Fruit fly (Drosophila melanogaster) Kc167 (cell line): ENCODE results near the gene Polr2L.

Experiments used
- Myc ChIP-seq: fragments of >200 bp; optimal IDR thresholded peaks from 2 replicates; lab custom pipeline; 2017; ENCODE audit warnings: missing external identifiers
- Sin3A ChIP-seq: fragments of >200 bp; optimal IDR thresholded peaks from 2 replicates; lab custom pipeline; 2018; ENCODE audit warnings: missing external identifiers
- h ChIP-seq: fragments of >200 bp; optimal IDR thresholded peaks from 3 replicates; lab custom pipeline; 2018; ENCODE audit warnings: missing external identifiers
- insv ChIP-seq: fragments of >200 bp; optimal IDR thresholded peaks from 3 replicates; lab custom pipeline; 2018; ENCODE audit warnings: missing external identifiers
- psq ChIP-seq: fragments of >200 bp; optimal IDR thresholded peaks from 2 replicates; lab custom pipeline; 2017; ENCODE audit warnings: missing external identifiers
- ttk ChIP-seq: sonication (Bioruptor generic); optimal IDR thresholded peaks from 2 replicates; lab custom pipeline; 2017; ENCODE audit warnings: missing external identifiers

Polr2L gene

dm6 chr3R:24717289-24717688 is at the start of gene Polr2L:
Gene Polr2L (plus strand): TSS chr3R:24717511.
- TF ChIP-seq h (lab: Kevin White, UChicago): no peak
- no peak for TF ChIP-seq psq
- no peak for TF ChIP-seq Sin3A (lab: Kevin White, UChicago)
- no peak for TF ChIP-seq insv (lab: Kevin White, UChicago)
- no peak for TF ChIP-seq ttk
- TF ChIP-seq Myc (lab: Kevin White, UChicago): no peak

- TF ChIP-seq insv (lab: Kevin White, UChicago) (no peak), h (lab: Kevin White, UChicago) (no peak), ttk (no peak), Myc (lab: Kevin White, UChicago) (no peak), psq (no peak), Sin3A (lab: Kevin White, UChicago) (no peak)
Observed at dm6 chr3R:24667538-24668207, 49.6 kb upstream of the Polr2L start.

- no peak for TF ChIP-seq h (lab: Kevin White, UChicago)
- TF ChIP-seq Myc (lab: Kevin White, UChicago): no peak
- TF ChIP-seq insv (lab: Kevin White, UChicago): no peak
- no peak for TF ChIP-seq psq
- no peak for TF ChIP-seq ttk
Observed at dm6 chr3R:24671662-24672061, 45.6 kb upstream of the Polr2L start.

- no peak for TF ChIP-seq h (lab: Kevin White, UChicago)
- TF ChIP-seq Sin3A (lab: Kevin White, UChicago): no peak
- TF ChIP-seq insv (lab: Kevin White, UChicago): no peak
- TF ChIP-seq Myc (lab: Kevin White, UChicago): no peak
- TF ChIP-seq psq: no peak
- TF ChIP-seq ttk: no peak
Observed at dm6 chr3R:24692863-24693262, 24.4 kb upstream of the Polr2L start.

dm6 chr3R:24699309-24699708 is 18.0 kb upstream of the Polr2L start:
- TF ChIP-seq Sin3A (lab: Kevin White, UChicago): no peak

dm6 chr3R:24712375-24712830 is 4.9 kb upstream of the Polr2L start, which contains the start of the genes CG13627 and CG46316:
Gene CG13627 (plus strand): TSS chr3R:24712780.
Gene CG46316 (plus strand): TSS chr3R:24712780.
- TF ChIP-seq Sin3A (lab: Kevin White, UChicago) (no peak), h (lab: Kevin White, UChicago) (no peak), insv (lab: Kevin White, UChicago) (no peak), Myc (lab: Kevin White, UChicago) (no peak), ttk (no peak), psq (no peak)

- no peak for TF ChIP-seq Myc (lab: Kevin White, UChicago)
- no peak for TF ChIP-seq insv (lab: Kevin White, UChicago)
- TF ChIP-seq Sin3A (lab: Kevin White, UChicago): no peak
- TF ChIP-seq psq: no peak
- no peak for TF ChIP-seq ttk
- TF ChIP-seq h (lab: Kevin White, UChicago): no peak
Observed at dm6 chr3R:24719314-24720290, 2.3 kb downstream of the Polr2L start, which contains the start of the genes CG13630 and tok. Gene CG13630 (minus strand): TSS chr3R:24719364. Gene tok (plus strand): TSS chr3R:24719697.

- TF ChIP-seq Myc (lab: Kevin White, UChicago) (no peak), psq (no peak), ttk (no peak)
Observed at dm6 chr3R:24720459-24721370, 3.4 kb downstream of the Polr2L start.

- TF ChIP-seq Sin3A (lab: Kevin White, UChicago): no peak
- TF ChIP-seq Myc (lab: Kevin White, UChicago): no peak
- no peak for TF ChIP-seq ttk
- TF ChIP-seq h (lab: Kevin White, UChicago): no peak
- TF ChIP-seq insv (lab: Kevin White, UChicago): no peak
- TF ChIP-seq psq: no peak
Observed at dm6 chr3R:24726347-24726891, 9.1 kb downstream of the Polr2L start.

dm6 chr3R:24727038-24727437 is 9.7 kb downstream of the Polr2L start:
- TF ChIP-seq psq (no peak), Myc (lab: Kevin White, UChicago) (no peak), h (lab: Kevin White, UChicago) (no peak), ttk (no peak), Sin3A (lab: Kevin White, UChicago) (no peak), insv (lab: Kevin White, UChicago) (no peak)
